Fruit fly (Drosophila melanogaster) whole organism, embryonic: ENCODE results near the gene Sfp65A.

Experiments
- Atf6 ChIP-seq: fragments of 200-800 bp; sonication (Bioruptor generic); IDR thresholded peaks from 2 replicates; pipeline ENCODE4 v1.3.6; 2022; ENCODE audit warnings: missing biosample characterization, missing genetic modification characterization
- Awh ChIP-seq: fragments of 200-800 bp; sonication (Bioruptor generic); IDR thresholded peaks from 2 replicates; pipeline ENCODE4, ENCODE4 v1.3.6; 2022; ENCODE audit warnings: missing biosample characterization, missing genetic modification characterization
- CG10321 ChIP-seq: fragments of 200-800 bp; sonication (Bioruptor generic); IDR thresholded peaks from 2 replicates; pipeline ENCODE4 v1.3.6; 2022; ENCODE audit warnings: missing biosample characterization, missing genetic modification characterization
- CG10462 ChIP-seq: fragments of 200-800 bp; sonication (Bioruptor generic); optimal IDR thresholded peaks from 2 replicates; lab custom pipeline; 2016; ENCODE audit warnings: missing biosample characterization, missing genetic modification characterization
- CG11696 ChIP-seq: fragments of 200-800 bp; sonication (Bioruptor generic); IDR thresholded peaks from 2 replicates; pipeline ENCODE4 v1.3.6; 2022; ENCODE audit warnings: missing biosample characterization, missing genetic modification characterization
- CG12104 ChIP-seq: fragments of 200-800 bp; sonication (Bioruptor generic); optimal IDR thresholded peaks from 3 replicates; lab custom pipeline; 2016; ENCODE audit warnings: missing biosample characterization, missing genetic modification characterization
- CG12236 ChIP-seq: fragments of 200-800 bp; sonication (Bioruptor generic); optimal IDR thresholded peaks from 2 replicates; lab custom pipeline; 2016; ENCODE audit warnings: missing biosample characterization, missing genetic modification characterization
- CG12659 ChIP-seq: fragments of 200-800 bp; sonication (Bioruptor generic); optimal IDR thresholded peaks from 3 replicates; lab custom pipeline; 2017; ENCODE audit warnings: mild to moderate bottlenecking, missing biosample characterization, missing genetic modification reagents, missing genetic modification characterization
- CG13624 ChIP-seq: fragments of 200-800 bp; sonication (Bioruptor generic); optimal IDR thresholded peaks from 2 replicates; lab custom pipeline; 2016; ENCODE audit warnings: missing biosample characterization, missing genetic modification characterization
- CG14014 ChIP-seq: fragments of 200-800 bp; sonication (Bioruptor generic); IDR thresholded peaks from 2 replicates; pipeline ENCODE4 v1.3.6; 2022; ENCODE audit warnings: missing biosample characterization, missing genetic modification characterization
- CG15601 ChIP-seq: fragments of 200-800 bp; sonication (Bioruptor generic); optimal IDR thresholded peaks from 3 replicates; lab custom pipeline; 2019; ENCODE audit warnings: missing biosample characterization, mild to moderate bottlenecking, missing genetic modification characterization, moderate library complexity
- CG17912 ChIP-seq: fragments of 200-800 bp; sonication (Bioruptor generic); optimal IDR thresholded peaks from 2 replicates; lab custom pipeline; 2018; ENCODE audit warnings: missing biosample characterization, mild to moderate bottlenecking, missing genetic modification characterization
- CG31365 ChIP-seq: fragments of 200-800 bp; sonication (Bioruptor generic); optimal IDR thresholded peaks from 2 replicates; lab custom pipeline; 2018; ENCODE audit warnings: missing biosample characterization, mild to moderate bottlenecking, missing genetic modification characterization
- CG3847 ChIP-seq: fragments of 200-800 bp; sonication (Bioruptor generic); IDR thresholded peaks from 2 replicates; pipeline ENCODE4 v1.3.6; 2022; ENCODE audit warnings: missing biosample characterization, missing genetic modification characterization
- CG4328 ChIP-seq: fragments of 200-800 bp; sonication (Bioruptor generic); optimal IDR thresholded peaks from 3 replicates; lab custom pipeline; 2017; ENCODE audit warnings: missing biosample characterization, missing genetic modification reagents, missing genetic modification characterization
- CG4404 ChIP-seq: fragments of 200-800 bp; sonication (Bioruptor generic); IDR thresholded peaks from 2 replicates; pipeline ENCODE4 v1.3.6; 2022; ENCODE audit warnings: missing biosample characterization, missing genetic modification characterization
- CG5245 ChIP-seq: fragments of 200-800 bp; sonication (Bioruptor generic); optimal IDR thresholded peaks from 3 replicates; lab custom pipeline; 2016; ENCODE audit warnings: missing biosample characterization, missing genetic modification characterization
- CG8765 ChIP-seq: fragments of 200-800 bp; sonication (Bioruptor generic); IDR thresholded peaks from 2 replicates; pipeline ENCODE4 v1.3.6; 2022; ENCODE audit warnings: missing biosample characterization, missing genetic modification characterization
- CG9437 ChIP-seq: fragments of 200-800 bp; sonication (Bioruptor generic); optimal IDR thresholded peaks from 2 replicates; lab custom pipeline; 2018; ENCODE audit warnings: missing biosample characterization, mild to moderate bottlenecking, missing genetic modification characterization
- Dip3 ChIP-seq: fragments of 200-800 bp; sonication (Bioruptor generic); optimal IDR thresholded peaks from 3 replicates; lab custom pipeline; 2016; ENCODE audit warnings: missing biosample characterization, missing genetic modification characterization
- Drgx ChIP-seq: fragments of 200-800 bp; sonication (Bioruptor generic); IDR thresholded peaks from 2 replicates; pipeline ENCODE4 v1.3.6; 2022; ENCODE audit warnings: missing biosample characterization, missing genetic modification characterization
- HLH54F ChIP-seq: fragments of 200-800 bp; sonication (Bioruptor generic); optimal IDR thresholded peaks from 3 replicates; lab custom pipeline; 2016; ENCODE audit warnings: missing biosample characterization, missing genetic modification characterization
- NC2β ChIP-seq: fragments of 200-800 bp; sonication (Bioruptor generic); optimal IDR thresholded peaks from 2 replicates; lab custom pipeline; 2016; ENCODE audit warnings: missing biosample characterization, missing genetic modification characterization
- Opbp ChIP-seq: fragments of 200-800 bp; sonication (Bioruptor generic); IDR thresholded peaks from 3 replicates; pipeline ENCODE4 v1.3.6; 2022; ENCODE audit warnings: missing biosample characterization, missing genetic modification characterization; ENCODE audit not compliant: partially characterized antibody
- Rfx ChIP-seq: fragments of 200-800 bp; sonication (Bioruptor generic); IDR thresholded peaks from 2 replicates; pipeline ENCODE4 v1.3.6; 2022; ENCODE audit warnings: missing biosample characterization, missing genetic modification characterization
- Sry-δ ChIP-seq: fragments of 200-800 bp; sonication (Bioruptor generic); optimal IDR thresholded peaks from 2 replicates; lab custom pipeline; 2016; ENCODE audit warnings: missing biosample characterization, missing genetic modification characterization
- Xrp1 ChIP-seq: fragments of 200-800 bp; sonication (Bioruptor generic); IDR thresholded peaks from 2 replicates; pipeline ENCODE4 v1.3.6; 2022; ENCODE audit warnings: missing biosample characterization, missing genetic modification characterization
- YL-1 ChIP-seq: fragments of 200-800 bp; sonication (Bioruptor generic); optimal IDR thresholded peaks from 3 replicates; lab custom pipeline; 2017; ENCODE audit warnings: missing biosample characterization, mild to moderate bottlenecking, missing genetic modification characterization
- ac ChIP-seq: fragments of 200-800 bp; sonication (Bioruptor generic); optimal IDR thresholded peaks from 3 replicates; lab custom pipeline; 2017; ENCODE audit warnings: missing biosample characterization, mild to moderate bottlenecking, missing genetic modification characterization
- ara ChIP-seq: fragments of 200-800 bp; sonication (Bioruptor generic); IDR thresholded peaks from 2 replicates; pipeline ENCODE4 v1.3.6; 2022; ENCODE audit warnings: missing biosample characterization, missing genetic modification characterization
- ash1 ChIP-seq: fragments of 200-800 bp; sonication (Bioruptor generic); optimal IDR thresholded peaks from 2 replicates; lab custom pipeline; 2018; ENCODE audit warnings: missing biosample characterization, mild to moderate bottlenecking, missing genetic modification characterization
- ci ChIP-seq: fragments of 200-800 bp; sonication (Bioruptor generic); IDR thresholded peaks from 3 replicates; pipeline ENCODE4 v1.3.6; 2022; ENCODE audit warnings: missing biosample characterization, missing genetic modification characterization
- ems ChIP-seq: fragments of 200-800 bp; sonication (Bioruptor generic); optimal IDR thresholded peaks from 3 replicates; lab custom pipeline; 2016; ENCODE audit warnings: missing biosample characterization, missing genetic modification characterization
- gem ChIP-seq: fragments of 200-800 bp; sonication (Bioruptor generic); optimal IDR thresholded peaks from 2 replicates; lab custom pipeline; 2019; ENCODE audit warnings: missing biosample characterization, mild to moderate bottlenecking, missing genetic modification characterization, moderate library complexity
- gfzf ChIP-seq: fragments of 200-800 bp; sonication (Bioruptor generic); optimal IDR thresholded peaks from 2 replicates; lab custom pipeline; 2016; ENCODE audit warnings: missing biosample characterization, mild to moderate bottlenecking, missing genetic modification characterization, moderate library complexity
- h ChIP-seq: fragments of >200 bp; optimal IDR thresholded peaks from 2 replicates; lab custom pipeline; 2017
- lov ChIP-seq, 2 experiments: fragments of 200-800 bp in 1 of 2; fragments of >200 bp in 1 of 2; sonication (Bioruptor generic) in 1 of 2; IDR thresholded peaks in 1 of 2; optimal IDR thresholded peaks in 1 of 2; 2 replicates in 1 of 2; 3 replicates in 1 of 2; pipeline versions ENCODE4 v1.3.6 to Lab custom; 2017 to 2022; ENCODE audit warnings: missing biosample characterization in 1 of 2, missing genetic modification characterization in 1 of 2
- p53 ChIP-seq: fragments of 200-800 bp; sonication (Bioruptor generic); optimal IDR thresholded peaks from 2 replicates; lab custom pipeline; 2016; ENCODE audit warnings: missing biosample characterization, missing genetic modification characterization
- pho ChIP-seq: fragments of 200-800 bp; sonication (Bioruptor generic); optimal IDR thresholded peaks from 2 replicates; lab custom pipeline; 2016; ENCODE audit warnings: missing biosample characterization, missing genetic modification characterization
- phol ChIP-seq: fragments of 200-800 bp; sonication (Bioruptor generic); optimal IDR thresholded peaks from 3 replicates; lab custom pipeline; 2018; ENCODE audit warnings: missing biosample characterization, mild to moderate bottlenecking, missing genetic modification characterization, moderate library complexity
- prd ChIP-seq, 3 experiments: fragments of >200 bp in 2 of 3; fragments of 200-800 bp in 1 of 3; sonication (Bioruptor generic) in 1 of 3; optimal IDR thresholded peaks in 2 of 3; IDR thresholded peaks in 1 of 3; 2 replicates in 2 of 3; 3 replicates in 1 of 3; pipeline versions ENCODE4 v1.3.6 to Lab custom; 2017 to 2022; ENCODE audit warnings: missing biosample characterization in 1 of 3, missing genetic modification characterization in 1 of 3
- schlank ChIP-seq: fragments of 200-800 bp; sonication (Bioruptor generic); optimal IDR thresholded peaks from 2 replicates; lab custom pipeline; 2018; ENCODE audit warnings: missing biosample characterization, mild to moderate bottlenecking, missing genetic modification characterization
- slbo ChIP-seq: fragments of 200-800 bp; sonication (Bioruptor generic); IDR thresholded peaks from 2 replicates; pipeline ENCODE4 v1.3.6; 2022; ENCODE audit warnings: missing biosample characterization, missing genetic modification characterization
- slou ChIP-seq: fragments of 200-800 bp; sonication (Bioruptor generic); optimal IDR thresholded peaks from 3 replicates; lab custom pipeline; 2016; ENCODE audit warnings: missing biosample characterization, missing genetic modification characterization
- so ChIP-seq: fragments of 200-800 bp; sonication (Bioruptor generic); IDR thresholded peaks from 3 replicates; pipeline ENCODE4 v1.3.6; 2022; ENCODE audit warnings: missing biosample characterization, missing genetic modification characterization
- sug ChIP-seq: fragments of 200-800 bp; optimal IDR thresholded peaks from 2 replicates; lab custom pipeline; 2019; ENCODE audit warnings: missing biosample characterization, mild to moderate bottlenecking, missing genetic modification characterization, moderate library complexity
- zen2 ChIP-seq: fragments of 200-800 bp; sonication (Bioruptor generic); IDR thresholded peaks from 3 replicates; pipeline ENCODE4 v1.3.6; 2022; ENCODE audit warnings: missing biosample characterization, missing genetic modification characterization; ENCODE audit not compliant: partially characterized antibody
- zf30C ChIP-seq: fragments of 200-800 bp; sonication (Bioruptor generic); optimal IDR thresholded peaks from 3 replicates; lab custom pipeline; 2018; ENCODE audit warnings: missing biosample characterization, mild to moderate bottlenecking, missing genetic modification characterization
- zfh1 ChIP-seq: fragments of 200-800 bp; sonication (Bioruptor generic); IDR thresholded peaks from 3 replicates; pipeline ENCODE4 v1.3.6; 2022; ENCODE audit warnings: missing biosample characterization, missing genetic modification characterization

Sfp65A gene

DNA sequence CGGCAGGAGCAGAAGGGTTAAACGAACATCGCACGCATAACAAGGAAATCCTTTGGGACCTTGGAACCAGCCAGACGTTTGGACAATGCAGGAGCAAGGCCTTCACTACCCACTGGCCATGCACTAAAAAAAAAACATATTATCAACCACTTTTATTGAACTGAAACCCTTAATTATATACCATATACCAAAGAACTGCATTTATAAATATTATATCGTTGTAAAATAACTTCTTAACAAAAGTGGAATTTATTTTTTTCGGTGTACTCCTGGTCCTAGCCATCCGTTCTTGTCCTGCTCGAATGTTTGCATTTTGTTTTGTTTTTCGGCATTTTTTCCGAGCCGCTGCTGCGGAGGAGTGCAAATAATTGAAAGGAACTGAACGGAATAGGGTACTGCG, 14.1 kb downstream of the Sfp65A start:
- TF ChIP-seq ems (GFP tag; lab: Kevin White, UChicago) (no peak), zf30C (no peak), CG8765 (GFP tag; lab: Robert Waterston, UW) (no peak), NC2β (GFP tag; lab: Kevin White, UChicago) (no peak), CG15601 (no peak), ac (GFP tag; lab: Kevin White, UChicago) (no peak), Xrp1 (GFP tag; lab: Robert Waterston, UW) (0 out of 2 replicates have a peak, but pooled peaks have one; percentile 25), p53 (GFP tag; lab: Kevin White, UChicago) (no peak), Rfx (GFP tag; lab: Robert Waterston, UW) (no peak), CG31365 (tag; lab: Kevin White, UChicago) (no peak), gfzf (GFP tag; lab: Kevin White, UChicago) (no peak), ci (GFP tag; lab: Robert Waterston, UW) (no peak), Opbp (GFP tag; lab: Robert Waterston, UW) (no peak), CG4328 (GFP tag; lab: Kevin White, UChicago) (no peak), zfh1 (GFP tag; lab: Robert Waterston, UW) (0 out of 3 replicates have a peak, but pooled peaks have one; percentile 33), Dip3 (GFP tag; lab: Kevin White, UChicago) (no peak), prd (optimal IDR thresholded peaks at IDR 0.05; lab: Kevin White, UChicago) (no peak), prd (GFP tag; IDR thresholded peaks at IDR 0.05; lab: Robert Waterston, UW) (peak; percentile 43; the same call in 2 of the 3 replicates), CG10462 (GFP tag; lab: Kevin White, UChicago) (no peak), Sry-δ (GFP tag; lab: Kevin White, UChicago) (no peak), CG12104 (GFP tag; lab: Kevin White, UChicago) (no peak), Atf6 (no peak), ash1 (GFP tag; lab: Kevin White, UChicago) (no peak), slbo (0 out of 2 replicates have a peak, but pooled peaks have one; percentile 5), gem (tag; lab: Kevin White, UChicago) (peak; percentile 20), CG11696 (GFP tag; lab: Robert Waterston, UW) (no peak), Drgx (GFP tag; lab: Robert Waterston, UW) (no peak), CG14014 (GFP tag; lab: Robert Waterston, UW) (no peak), CG9437 (GFP tag; lab: Kevin White, UChicago) (no peak), YL-1 (no peak), sug (tag; lab: Kevin White, UChicago) (no peak), lov (optimal IDR thresholded peaks at IDR 0.05; lab: Kevin White, UChicago) (no peak), lov (GFP tag; IDR thresholded peaks at IDR 0.05; lab: Robert Waterston, UW) (no peak), CG3847 (GFP tag; lab: Robert Waterston, UW) (no peak), zen2 (GFP tag; lab: Robert Waterston, UW) (no peak), CG5245 (GFP tag; lab: Kevin White, UChicago) (no peak), Awh (GFP tag; lab: Robert Waterston, UW) (0 out of 2 replicates have a peak, but pooled peaks have one; percentile 27), phol (tag; lab: Kevin White, UChicago) (no peak), pho (GFP tag; lab: Kevin White, UChicago) (no peak), so (GFP tag; lab: Robert Waterston, UW) (0 out of 3 replicates have a peak, but pooled peaks have one; percentile 18), CG12236 (GFP tag; lab: Kevin White, UChicago) (no peak), slou (GFP tag; lab: Kevin White, UChicago) (no peak), CG13624 (GFP tag; lab: Kevin White, UChicago) (no peak), HLH54F (GFP tag; lab: Kevin White, UChicago) (no peak), CG4404 (GFP tag; lab: Robert Waterston, UW) (peak; percentile 19; the same call in 1 of the 2 replicates), ara (GFP tag; lab: Robert Waterston, UW) (0 out of 2 replicates have a peak, but pooled peaks have one; percentile 47), CG10321 (no peak), h (lab: Kevin White, UChicago) (no peak), CG17912 (GFP tag; lab: Kevin White, UChicago) (no peak), schlank (no peak), CG12659 (GFP tag; lab: Kevin White, UChicago) (no peak)
